Fruit fly (Drosophila melanogaster) whole organism, embryonic: ENCODE results near the gene Acp98AB.

Experiments used
- Atf-2 ChIP-seq: fragments of 200-800 bp; sonication (Bioruptor generic); optimal IDR thresholded peaks from 2 replicates; lab custom pipeline; 2016; ENCODE audit warnings: missing biosample characterization, missing genetic modification characterization
- BEAF-32 ChIP-seq: fragments of 200-800 bp; sonication (Bioruptor generic); optimal IDR thresholded peaks from 3 replicates; lab custom pipeline; 2017; ENCODE audit warnings: missing biosample characterization, missing genetic modification characterization, mild to moderate bottlenecking, moderate library complexity, missing genetic modification reagents
- C15 ChIP-seq: fragments of 200-800 bp; sonication (Bioruptor generic); IDR thresholded peaks from 3 replicates; pipeline ENCODE4 v1.3.6; 2022; ENCODE audit warnings: missing biosample characterization, missing genetic modification characterization
- CG11456 ChIP-seq: fragments of 200-800 bp; sonication (Bioruptor generic); IDR thresholded peaks from 3 replicates; pipeline ENCODE4 v1.3.6; 2022; ENCODE audit warnings: missing biosample characterization, missing genetic modification characterization
- CG11504 ChIP-seq: fragments of 200-800 bp; sonication (Bioruptor generic); optimal IDR thresholded peaks from 3 replicates; lab custom pipeline; 2019; ENCODE audit warnings: missing biosample characterization, mild to moderate bottlenecking, missing genetic modification characterization, moderate library complexity
- CG12104 ChIP-seq: fragments of 200-800 bp; sonication (Bioruptor generic); optimal IDR thresholded peaks from 3 replicates; lab custom pipeline; 2016; ENCODE audit warnings: missing biosample characterization, missing genetic modification characterization
- CG15514 ChIP-seq: fragments of 200-800 bp; sonication (Bioruptor generic); optimal IDR thresholded peaks from 3 replicates; lab custom pipeline; 2017; ENCODE audit warnings: missing biosample characterization, missing genetic modification characterization, mild to moderate bottlenecking, moderate library complexity, missing genetic modification reagents
- CG1602 ChIP-seq: fragments of 200-800 bp; sonication (Bioruptor generic); optimal IDR thresholded peaks from 3 replicates; lab custom pipeline; 2016; ENCODE audit warnings: missing biosample characterization, missing genetic modification characterization
- CG1603 ChIP-seq: fragments of 200-800 bp; sonication (Bioruptor generic); optimal IDR thresholded peaks from 2 replicates; lab custom pipeline; 2019; ENCODE audit warnings: missing biosample characterization, mild to moderate bottlenecking, missing genetic modification characterization, moderate library complexity
- CG16813 ChIP-seq: fragments of 200-800 bp; sonication (Bioruptor generic); IDR thresholded peaks from 3 replicates; pipeline ENCODE4 v1.3.6; 2022; ENCODE audit warnings: missing biosample characterization, missing genetic modification characterization; ENCODE audit not compliant: partially characterized antibody
- CG34422 ChIP-seq: fragments of 200-800 bp; sonication (Bioruptor generic); IDR thresholded peaks from 3 replicates; pipeline ENCODE4 v1.3.6; 2022; ENCODE audit warnings: missing biosample characterization, missing genetic modification characterization
- CG4617 ChIP-seq: fragments of 200-800 bp; sonication (Bioruptor generic); optimal IDR thresholded peaks from 3 replicates; lab custom pipeline; 2016; ENCODE audit warnings: missing biosample characterization, missing genetic modification characterization, borderline replicate concordance
- CG5953 ChIP-seq: fragments of 200-800 bp; sonication (Bioruptor generic); IDR thresholded peaks from 2 replicates; pipeline ENCODE4 v1.3.6; 2022; ENCODE audit warnings: missing biosample characterization, missing genetic modification characterization
- CG6765 ChIP-seq: fragments of 200-800 bp; sonication (Bioruptor generic); optimal IDR thresholded peaks from 3 replicates; lab custom pipeline; 2017; ENCODE audit warnings: missing biosample characterization, mild to moderate bottlenecking, missing genetic modification characterization
- CG7786 ChIP-seq: fragments of 200-800 bp; sonication (Bioruptor generic); optimal IDR thresholded peaks from 2 replicates; lab custom pipeline; 2016; ENCODE audit warnings: missing biosample characterization, missing genetic modification characterization
- CG8478 ChIP-seq: fragments of >200 bp; optimal IDR thresholded peaks from 2 replicates; lab custom pipeline; 2018
- CG9437 ChIP-seq: fragments of 200-800 bp; sonication (Bioruptor generic); optimal IDR thresholded peaks from 2 replicates; lab custom pipeline; 2018; ENCODE audit warnings: missing biosample characterization, mild to moderate bottlenecking, missing genetic modification characterization
- CG9797 ChIP-seq: fragments of 200-800 bp; sonication (Bioruptor generic); optimal IDR thresholded peaks from 3 replicates; lab custom pipeline; 2018; ENCODE audit warnings: missing biosample characterization, mild to moderate bottlenecking, missing genetic modification characterization
- CG9817 ChIP-seq: fragments of 200-800 bp; sonication (Bioruptor generic); optimal IDR thresholded peaks from 2 replicates; lab custom pipeline; 2018; ENCODE audit warnings: missing biosample characterization, mild to moderate bottlenecking, missing genetic modification characterization, moderate library complexity
- Dll ChIP-seq: fragments of 200-800 bp; sonication (Bioruptor generic); IDR thresholded peaks from 4 replicates; pipeline ENCODE4 v1.3.6; 2022; ENCODE audit warnings: missing biosample characterization, missing genetic modification characterization; ENCODE audit not compliant: partially characterized antibody
- Dp ChIP-seq: fragments of 200-800 bp; sonication (Bioruptor generic); optimal IDR thresholded peaks from 2 replicates; lab custom pipeline; 2018; ENCODE audit warnings: missing biosample characterization, mild to moderate bottlenecking, missing genetic modification characterization, moderate library complexity
- E2f2 ChIP-seq: fragments of 200-800 bp; sonication (Bioruptor generic); IDR thresholded peaks from 2 replicates; pipeline ENCODE4 v1.3.6; 2022; ENCODE audit warnings: missing biosample characterization, missing genetic modification characterization
- Gsc ChIP-seq: fragments of 200-800 bp; sonication (Bioruptor generic); IDR thresholded peaks from 2 replicates; pipeline ENCODE4 v1.3.6; 2022; ENCODE audit warnings: missing biosample characterization, missing genetic modification characterization
- Gug ChIP-seq: fragments of 200-800 bp; sonication (Bioruptor generic); IDR thresholded peaks from 4 replicates; pipeline ENCODE4 v1.3.6; 2022; ENCODE audit warnings: missing biosample characterization, missing genetic modification characterization
- HHEX ChIP-seq: fragments of 200-800 bp; sonication (Bioruptor generic); optimal IDR thresholded peaks from 3 replicates; lab custom pipeline; 2017; ENCODE audit warnings: missing biosample characterization, mild to moderate bottlenecking, missing genetic modification characterization, missing genetic modification reagents
- Hand ChIP-seq: fragments of 200-800 bp; sonication (Bioruptor generic); optimal IDR thresholded peaks from 2 replicates; lab custom pipeline; 2017; ENCODE audit warnings: mild to moderate bottlenecking, missing biosample characterization, missing genetic modification reagents, missing genetic modification characterization
- Hsf ChIP-seq: fragments of 200-800 bp; sonication (Bioruptor generic); optimal IDR thresholded peaks from 3 replicates; lab custom pipeline; 2016; ENCODE audit warnings: missing biosample characterization, missing genetic modification characterization
- MESR4 ChIP-seq: fragments of 200-800 bp; sonication (Bioruptor generic); optimal IDR thresholded peaks from 2 replicates; lab custom pipeline; 2018; ENCODE audit warnings: missing biosample characterization, mild to moderate bottlenecking, missing genetic modification characterization, moderate library complexity
- Nf-YB ChIP-seq: fragments of 200-800 bp; sonication (Bioruptor generic); optimal IDR thresholded peaks from 3 replicates; lab custom pipeline; 2019; ENCODE audit warnings: missing biosample characterization, mild to moderate bottlenecking, missing genetic modification characterization, moderate library complexity
- Poxn ChIP-seq: fragments of 200-800 bp; sonication (Bioruptor generic); IDR thresholded peaks from 2 replicates; pipeline ENCODE4 v1.3.6; 2022; ENCODE audit warnings: missing biosample characterization, missing genetic modification characterization
- Ptx1 ChIP-seq: fragments of 200-800 bp; sonication (Bioruptor generic); IDR thresholded peaks from 2 replicates; pipeline ENCODE4 v1.3.6; 2022; ENCODE audit warnings: missing biosample characterization, missing genetic modification characterization
- Side ChIP-seq: fragments of 200-800 bp; sonication (Bioruptor generic); optimal IDR thresholded peaks from 2 replicates; lab custom pipeline; 2016; ENCODE audit warnings: missing biosample characterization, missing genetic modification characterization
- Sin3A ChIP-seq: fragments of >200 bp; optimal IDR thresholded peaks from 2 replicates; lab custom pipeline; 2018
- Ssrp ChIP-seq: fragments of 200-800 bp; sonication (Bioruptor generic); optimal IDR thresholded peaks from 2 replicates; lab custom pipeline; 2018; ENCODE audit warnings: missing biosample characterization, mild to moderate bottlenecking, missing genetic modification characterization, moderate library complexity
- Vsx1 ChIP-seq: fragments of 200-800 bp; sonication (Bioruptor generic); optimal IDR thresholded peaks from 2 replicates; lab custom pipeline; 2017; ENCODE audit warnings: missing biosample characterization, mild to moderate bottlenecking, missing genetic modification characterization, missing genetic modification reagents
- YL-1 ChIP-seq: fragments of 200-800 bp; sonication (Bioruptor generic); optimal IDR thresholded peaks from 3 replicates; lab custom pipeline; 2017; ENCODE audit warnings: missing biosample characterization, mild to moderate bottlenecking, missing genetic modification characterization
- ara ChIP-seq: fragments of 200-800 bp; sonication (Bioruptor generic); IDR thresholded peaks from 2 replicates; pipeline ENCODE4 v1.3.6; 2022; ENCODE audit warnings: missing biosample characterization, missing genetic modification characterization
- bsh ChIP-seq, 2 experiments: fragments of 200-800 bp; sonication (Bioruptor generic); optimal IDR thresholded peaks; 2 replicates each; lab custom pipeline; 2017 to 2018; ENCODE audit warnings: mild to moderate bottlenecking in 2 of 2, missing biosample characterization in 2 of 2, missing genetic modification characterization in 2 of 2, moderate library complexity in 1 of 2
- esg ChIP-seq: fragments of 200-800 bp; sonication (Bioruptor generic); conservative IDR thresholded peaks from 2 replicates; pipeline ENCODE4 v1.3.6; 2022; ENCODE audit warnings: missing biosample characterization, missing genetic modification characterization
- gcm ChIP-seq: fragments of 200-800 bp; sonication (Bioruptor generic); optimal IDR thresholded peaks from 2 replicates; lab custom pipeline; 2019; ENCODE audit warnings: missing biosample characterization, mild to moderate bottlenecking, missing genetic modification characterization, moderate library complexity
- gfzf ChIP-seq: fragments of 200-800 bp; sonication (Bioruptor generic); optimal IDR thresholded peaks from 2 replicates; lab custom pipeline; 2016; ENCODE audit warnings: missing biosample characterization, mild to moderate bottlenecking, missing genetic modification characterization, moderate library complexity
- kay ChIP-seq: fragments of 200-800 bp; sonication (Bioruptor generic); optimal IDR thresholded peaks from 2 replicates; lab custom pipeline; 2016; ENCODE audit warnings: missing biosample characterization, missing genetic modification characterization
- lbe ChIP-seq: fragments of 200-800 bp; sonication (Bioruptor generic); optimal IDR thresholded peaks from 2 replicates; lab custom pipeline; 2016; ENCODE audit warnings: missing biosample characterization, mild to moderate bottlenecking, missing genetic modification characterization
- lola ChIP-seq, 3 experiments: fragments of >200 bp in 2 of 3; fragments of 200-800 bp in 1 of 3; sonication (Bioruptor generic) in 1 of 3; optimal IDR thresholded peaks; 2 replicates each; lab custom pipeline; 2017 to 2019; ENCODE audit warnings: missing biosample characterization in 3 of 3, missing genetic modification characterization in 3 of 3, mild to moderate bottlenecking in 1 of 3, moderate library complexity in 1 of 3
- pho ChIP-seq: fragments of 200-800 bp; sonication (Bioruptor generic); optimal IDR thresholded peaks from 2 replicates; lab custom pipeline; 2016; ENCODE audit warnings: missing biosample characterization, missing genetic modification characterization
- pum ChIP-seq: fragments of 200-800 bp; sonication (Bioruptor generic); optimal IDR thresholded peaks from 2 replicates; lab custom pipeline; 2016; ENCODE audit warnings: missing biosample characterization, missing genetic modification characterization
- pzg ChIP-seq: fragments of 200-800 bp; sonication (Bioruptor generic); optimal IDR thresholded peaks from 3 replicates; lab custom pipeline; 2018; ENCODE audit warnings: missing biosample characterization, mild to moderate bottlenecking, missing genetic modification characterization, moderate library complexity
- repo ChIP-seq: fragments of 200-800 bp; sonication (Bioruptor generic); optimal IDR thresholded peaks from 2 replicates; lab custom pipeline; 2016; ENCODE audit warnings: missing biosample characterization, missing genetic modification characterization
- trem ChIP-seq: fragments of 200-800 bp; optimal IDR thresholded peaks from 3 replicates; lab custom pipeline; 2019; ENCODE audit warnings: missing biosample characterization, mild to moderate bottlenecking, missing genetic modification characterization, moderate library complexity

Acp98AB gene

dm6 chr3R:27679019-27679418, 15.7 kb upstream of the Acp98AB start, which contains the start of gene CG12883 (continued):
- peak; percentile 12 for TF ChIP-seq BEAF-32
- TF ChIP-seq Ssrp (tag; lab: Kevin White, UChicago): no peak
- no peak for TF ChIP-seq repo
- no peak for TF ChIP-seq esg (GFP tag; lab: Robert Waterston, UW)
- TF ChIP-seq Vsx1 (GFP tag; lab: Kevin White, UChicago): no peak
- TF ChIP-seq Side: no peak
- no peak for TF ChIP-seq CG12104 (GFP tag; lab: Kevin White, UChicago)
- peak; percentile 84 for TF ChIP-seq Nf-YB (GFP tag; lab: Kevin White, UChicago)
- peak; percentile 46 for TF ChIP-seq MESR4
- no peak for TF ChIP-seq CG6765 (GFP tag; lab: Kevin White, UChicago)
- no peak for TF ChIP-seq Hsf
- TF ChIP-seq ara (GFP tag; lab: Robert Waterston, UW): no peak
- TF ChIP-seq gcm (GFP tag; lab: Kevin White, UChicago): no peak
- peak; percentile 52 for TF ChIP-seq CG15514 (GFP tag; lab: Kevin White, UChicago)
- no peak for TF ChIP-seq pho (GFP tag; lab: Kevin White, UChicago)
- TF ChIP-seq lola (GFP tag; optimal IDR thresholded peaks at IDR 0.05; lab: Kevin White, UChicago): no peak
- TF ChIP-seq Gug (GFP tag; lab: Robert Waterston, UW): no peak
- no peak for TF ChIP-seq CG16813 (GFP tag; lab: Robert Waterston, UW)
- peak; percentile 74 for TF ChIP-seq gfzf (GFP tag; lab: Kevin White, UChicago)
- TF ChIP-seq C15 (GFP tag; lab: Robert Waterston, UW): no peak
- no peak for TF ChIP-seq HHEX
- TF ChIP-seq CG1602 (GFP tag; lab: Kevin White, UChicago): no peak
- no peak for TF ChIP-seq CG11456 (GFP tag; lab: Robert Waterston, UW)
- no peak for TF ChIP-seq CG9817
- no peak for TF ChIP-seq Atf-2 (GFP tag; lab: Kevin White, UChicago)
- no peak for TF ChIP-seq CG9437 (GFP tag; lab: Kevin White, UChicago)
- TF ChIP-seq Ptx1 (GFP tag; lab: Robert Waterston, UW): no peak

DNA sequence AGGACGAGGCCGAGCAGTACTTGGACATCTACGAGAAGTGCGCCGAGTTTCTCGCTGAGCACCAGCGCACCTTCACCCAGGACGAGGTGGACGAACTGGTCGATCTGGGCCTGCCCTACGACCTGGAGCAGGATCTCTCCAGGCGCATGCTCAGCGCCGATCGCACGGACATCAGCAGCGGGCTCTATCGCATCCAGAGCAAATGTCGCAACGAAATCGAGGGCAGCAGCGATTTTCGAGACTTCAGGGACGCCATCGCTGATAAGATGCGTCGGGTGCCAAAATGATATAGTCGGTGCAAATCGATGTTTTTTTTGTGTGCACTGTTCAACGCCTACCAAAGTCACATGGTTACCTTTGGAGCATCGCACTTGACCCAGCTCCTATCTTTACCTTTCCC, 15.0 kb upstream of the Acp98AB start:
- TF ChIP-seq CG7786 (GFP tag; lab: Kevin White, UChicago) (no peak), lbe (GFP tag; lab: Kevin White, UChicago) (no peak), pum (GFP tag; lab: Kevin White, UChicago) (no peak), CG5953 (GFP tag; lab: Robert Waterston, UW) (0 out of 2 replicates have a peak, but pooled peaks have one; percentile 27), CG8478 (peak; percentile 52)

dm6 chr3R:27681799-27682198, 12.9 kb upstream of the Acp98AB start, which contains the start of gene Sce:
Sce (minus strand) TSS chr3R:27682029.
- peak; percentile 71 for TF ChIP-seq pzg
- TF ChIP-seq CG1603 (tag; lab: Kevin White, UChicago): peak; percentile 37
- peak; percentile 85 for TF ChIP-seq gfzf (GFP tag; lab: Kevin White, UChicago)
- no peak for TF ChIP-seq Hand
- peak; percentile 92 for TF ChIP-seq Dp
- TF ChIP-seq CG4617: peak; percentile 79
- TF ChIP-seq bsh (GFP tag; optimal IDR thresholded peaks at IDR 0.05; lab: Kevin White, UChicago): no peak
- TF ChIP-seq BEAF-32: peak; percentile 3
- peak; percentile 99 for TF ChIP-seq Vsx1 (GFP tag; lab: Kevin White, UChicago)
- peak; percentile 94 for TF ChIP-seq E2f2 (GFP tag; lab: Robert Waterston, UW)
- TF ChIP-seq kay (GFP tag; lab: Kevin White, UChicago): no peak
- peak; percentile 91 for TF ChIP-seq MESR4
- TF ChIP-seq CG9797: peak; percentile 61
- no peak for TF ChIP-seq Gsc (GFP tag; lab: Robert Waterston, UW)
- peak; percentile 38 for TF ChIP-seq YL-1
- TF ChIP-seq Poxn (GFP tag; lab: Robert Waterston, UW): no peak
- peak; percentile 0 for TF ChIP-seq Sin3A (lab: Kevin White, UChicago)
- 0 out of 4 replicates have a peak, but pooled peaks have one; percentile 13 for TF ChIP-seq Dll (GFP tag; lab: Robert Waterston, UW)
- no peak for TF ChIP-seq CG11504 (tag; lab: Kevin White, UChicago)
- TF ChIP-seq trem (tag; lab: Kevin White, UChicago): peak; percentile 14
- TF ChIP-seq CG34422 (GFP tag; lab: Robert Waterston, UW): no peak
